Fruit fly (Drosophila melanogaster) whole organism, wandering third instar larva: Measurements from ENCODE around the gene mRpS25.

Experiments used
- Abd-B ChIP-seq: fragments of >200 bp; optimal IDR thresholded peaks from 2 replicates; lab custom pipeline; 2017; ENCODE audit warnings: missing biosample characterization, missing genetic modification characterization
- CG32264 ChIP-seq: fragments of 200-800 bp; sonication (Bioruptor generic); optimal IDR thresholded peaks from 2 replicates; lab custom pipeline; 2016; ENCODE audit warnings: missing biosample characterization, missing genetic modification characterization
- CG9705 ChIP-seq: fragments of 200-800 bp; sonication (Bioruptor generic); optimal IDR thresholded peaks from 2 replicates; lab custom pipeline; 2018; ENCODE audit warnings: missing biosample characterization, mild to moderate bottlenecking, missing genetic modification characterization
- CrebA ChIP-seq: fragments of 200-800 bp; sonication (Bioruptor generic); optimal IDR thresholded peaks from 2 replicates; lab custom pipeline; 2016; ENCODE audit warnings: missing biosample characterization, mild to moderate bottlenecking, missing genetic modification characterization, borderline replicate concordance
- Dfd ChIP-seq: fragments of >200 bp; optimal IDR thresholded peaks from 2 replicates; lab custom pipeline; 2017; ENCODE audit warnings: missing biosample characterization, missing genetic modification characterization
- Dif ChIP-seq: fragments of 200-275, 200-300 bp; sonication (Bioruptor generic); optimal IDR thresholded peaks from 2 replicates; lab custom pipeline; 2018; ENCODE audit warnings: missing biosample characterization, missing genetic modification characterization; ENCODE audit not compliant: partially characterized antibody
- GATAd ChIP-seq: sonication (Bioruptor generic); optimal IDR thresholded peaks from 2 replicates; lab custom pipeline; 2016; ENCODE audit warnings: missing biosample characterization, missing genetic modification characterization
- Hr78 ChIP-seq: fragments of >200 bp; optimal IDR thresholded peaks from 2 replicates; lab custom pipeline; 2017; ENCODE audit warnings: missing biosample characterization, missing genetic modification characterization
- Jra ChIP-seq: sonication (Bioruptor generic); optimal IDR thresholded peaks from 2 replicates; lab custom pipeline; 2016; ENCODE audit warnings: missing biosample characterization, missing genetic modification characterization
- Mio ChIP-seq: sonication (Bioruptor generic); optimal IDR thresholded peaks from 2 replicates; lab custom pipeline; 2016; ENCODE audit warnings: missing biosample characterization, missing genetic modification characterization
- Myc ChIP-seq: fragments of >200 bp; optimal IDR thresholded peaks from 2 replicates; lab custom pipeline; 2017
- N ChIP-seq: fragments of >200 bp; optimal IDR thresholded peaks from 2 replicates; lab custom pipeline; 2018; ENCODE audit warnings: missing biosample characterization, missing external identifiers, missing genetic modification characterization
- Rel ChIP-seq, 2 experiments: fragments of 200-800 bp; sonication (Bioruptor generic) in 1 of 2; optimal IDR thresholded peaks; 2 replicates in 1 of 2; 3 replicates in 1 of 2; lab custom pipeline; 2016 to 2019; ENCODE audit warnings: mild to moderate bottlenecking in 2 of 2, missing biosample characterization in 2 of 2, missing genetic modification characterization in 2 of 2, moderate library complexity in 1 of 2
- Sp1 ChIP-seq: fragments of 200-800 bp; sonication (Bioruptor generic); optimal IDR thresholded peaks from 3 replicates; lab custom pipeline; 2019; ENCODE audit warnings: missing biosample characterization, mild to moderate bottlenecking, missing genetic modification characterization, moderate library complexity
- Vsx2 ChIP-seq: fragments of 200-300, 225-300 bp; sonication (Bioruptor generic); optimal IDR thresholded peaks from 2 replicates; lab custom pipeline; 2018; ENCODE audit warnings: missing biosample characterization, missing genetic modification characterization; ENCODE audit not compliant: partially characterized antibody
- br ChIP-seq: fragments of 200-800 bp; sonication (Bioruptor generic); optimal IDR thresholded peaks from 2 replicates; lab custom pipeline; 2016; ENCODE audit warnings: missing biosample characterization, missing genetic modification characterization
- dl ChIP-seq, 2 experiments: fragments of 175-275, 200-275 bp in 1 of 2; fragments of 200-275 bp in 1 of 2; sonication (Bioruptor generic); optimal IDR thresholded peaks; lab custom pipeline; 2018; ENCODE audit warnings: mild to moderate bottlenecking in 2 of 2, missing biosample characterization in 2 of 2, missing genetic modification characterization in 2 of 2, moderate library complexity in 2 of 2; ENCODE audit not compliant: partially characterized antibody in 2 of 2, insufficient read depth in 1 of 2
- dmrt93B ChIP-seq: fragments of 200-800 bp; sonication (Bioruptor generic); optimal IDR thresholded peaks from 2 replicates; lab custom pipeline; 2018; ENCODE audit warnings: missing biosample characterization, mild to moderate bottlenecking, missing genetic modification characterization
- dsf ChIP-seq: sonication (Bioruptor generic); optimal IDR thresholded peaks from 2 replicates; lab custom pipeline; 2016; ENCODE audit warnings: missing biosample characterization, missing genetic modification characterization, borderline replicate concordance
- ey ChIP-seq: fragments of 200-800 bp; sonication (Bioruptor generic); optimal IDR thresholded peaks from 2 replicates; lab custom pipeline; 2016; ENCODE audit warnings: missing biosample characterization, missing genetic modification characterization
- foxo ChIP-seq, 2 experiments: fragments of 200-800 bp; sonication (Bioruptor generic); optimal IDR thresholded peaks; 2 replicates in 1 of 2; 3 replicates in 1 of 2; lab custom pipeline; 2016 to 2017; ENCODE audit warnings: missing biosample characterization in 2 of 2, missing genetic modification characterization in 2 of 2
- fru ChIP-seq: fragments of 200-800 bp; sonication (Bioruptor generic); optimal IDR thresholded peaks from 3 replicates; lab custom pipeline; 2016; ENCODE audit warnings: missing biosample characterization, mild to moderate bottlenecking, missing genetic modification characterization
- h ChIP-seq: fragments of 200-800 bp; sonication (Bioruptor generic); optimal IDR thresholded peaks from 3 replicates; lab custom pipeline; 2016; ENCODE audit warnings: missing biosample characterization, mild to moderate bottlenecking, missing genetic modification characterization
- jim ChIP-seq: fragments of 175-275, 200-325 bp; sonication (Bioruptor generic); optimal IDR thresholded peaks from 2 replicates; lab custom pipeline; 2016; ENCODE audit warnings: missing biosample characterization, mild to moderate bottlenecking, missing genetic modification characterization
- pan ChIP-seq: fragments of >200 bp; optimal IDR thresholded peaks from 2 replicates; lab custom pipeline; 2017
- psq ChIP-seq: fragments of 200-800 bp; sonication (Bioruptor generic); optimal IDR thresholded peaks from 3 replicates; lab custom pipeline; 2017; ENCODE audit warnings: missing biosample characterization, mild to moderate bottlenecking, missing genetic modification characterization, moderate library complexity
- sv ChIP-seq: fragments of 200-800 bp; sonication (Bioruptor generic); optimal IDR thresholded peaks from 3 replicates; lab custom pipeline; 2016; ENCODE audit warnings: missing biosample characterization, missing genetic modification characterization
- tai ChIP-seq: sonication (Bioruptor generic); optimal IDR thresholded peaks from 2 replicates; lab custom pipeline; 2016; ENCODE audit warnings: missing biosample characterization, missing genetic modification characterization
- usp ChIP-seq: fragments of >200 bp; optimal IDR thresholded peaks from 2 replicates; lab custom pipeline; 2017; ENCODE audit warnings: missing biosample characterization, missing genetic modification characterization
- woc ChIP-seq: sonication (Bioruptor generic); optimal IDR thresholded peaks from 2 replicates; lab custom pipeline; 2016; ENCODE audit warnings: missing biosample characterization, mild to moderate bottlenecking, missing genetic modification characterization

Gene mRpS25

dm6 chrX:14609222-14609621 is 26.4 kb upstream of the mRpS25 start:
- TF ChIP-seq Dfd: no peak
- TF ChIP-seq CG9705 (GFP tag; lab: Kevin White, UChicago): no peak
- TF ChIP-seq dl (GFP tag; optimal IDR thresholded peaks at IDR 0.05; lab: Kevin White, UChicago; ENCODE audit: insufficient read depth in 1 of 2, partially characterized antibody in 2 of 2): no peak
- TF ChIP-seq dsf (GFP tag; lab: Kevin White, UChicago): no peak
- no peak for TF ChIP-seq dmrt93B (GFP tag; lab: Kevin White, UChicago)
- TF ChIP-seq Rel (GFP tag; optimal IDR thresholded peaks at IDR 0.05; lab: Kevin White, UChicago): no peak
- TF ChIP-seq Rel (tag; optimal IDR thresholded peaks at IDR 0.05; lab: Kevin White, UChicago): no peak
- TF ChIP-seq Sp1 (GFP tag; lab: Kevin White, UChicago): no peak
- TF ChIP-seq fru (GFP tag; lab: Kevin White, UChicago): no peak
- no peak for TF ChIP-seq Dif (GFP tag; lab: Kevin White, UChicago)
- no peak for TF ChIP-seq h (GFP tag; lab: Kevin White, UChicago)
- no peak for TF ChIP-seq usp (GFP tag; lab: Kevin White, UChicago)
- no peak for TF ChIP-seq pan (lab: Kevin White, UChicago)
- TF ChIP-seq jim (GFP tag; lab: Kevin White, UChicago): no peak
- no peak for TF ChIP-seq Myc (lab: Kevin White, UChicago)
- no peak for TF ChIP-seq GATAd
- TF ChIP-seq psq (GFP tag; lab: Kevin White, UChicago): no peak
- no peak for TF ChIP-seq Abd-B (GFP tag; lab: Kevin White, UChicago)
- TF ChIP-seq N (GFP tag; lab: Kevin White, UChicago): no peak

- TF ChIP-seq dsf (GFP tag; lab: Kevin White, UChicago) (no peak), GATAd (no peak), Vsx2 (GFP tag; lab: Kevin White, UChicago) (no peak), dmrt93B (GFP tag; lab: Kevin White, UChicago) (no peak), foxo (GFP tag; optimal IDR thresholded peaks at IDR 0.05; lab: Kevin White, UChicago) (no peak)
Observed at dm6 chrX:14606873-14607272, 24.1 kb upstream of the mRpS25 start.

dm6 chrX:14603600-14604182 is 20.9 kb upstream of the mRpS25 start:
- TF ChIP-seq Sp1 (GFP tag; lab: Kevin White, UChicago) (no peak), ey (GFP tag; lab: Kevin White, UChicago) (no peak), Mio (GFP tag; lab: Kevin White, UChicago) (no peak), Myc (lab: Kevin White, UChicago) (peak; percentile 7), usp (GFP tag; lab: Kevin White, UChicago) (no peak)

- TF ChIP-seq Rel (GFP tag; optimal IDR thresholded peaks at IDR 0.05; lab: Kevin White, UChicago) (no peak), Rel (tag; optimal IDR thresholded peaks at IDR 0.05; lab: Kevin White, UChicago) (no peak), woc (GFP tag; lab: Kevin White, UChicago) (peak; percentile 27)
Observed at dm6 chrX:14602421-14602846, 19.7 kb upstream of the mRpS25 start, which contains the start of gene sbm. Gene sbm, minus strand, starts transcription at chrX:14602580.

dm6 chrX:14601922-14602321 is 19.1 kb upstream of the mRpS25 start:
- no peak for TF ChIP-seq GATAd
- TF ChIP-seq N (GFP tag; lab: Kevin White, UChicago): no peak
- TF ChIP-seq Hr78: no peak
- no peak for TF ChIP-seq Vsx2 (GFP tag; lab: Kevin White, UChicago)
- TF ChIP-seq Jra (GFP tag; lab: Kevin White, UChicago): no peak
- no peak for TF ChIP-seq CG32264 (GFP tag; lab: Kevin White, UChicago)
- TF ChIP-seq psq (GFP tag; lab: Kevin White, UChicago): no peak
- peak; percentile 54 for TF ChIP-seq Dfd

dm6 chrX:14599431-14599830 is 16.6 kb upstream of the mRpS25 start:
- TF ChIP-seq Jra (GFP tag; lab: Kevin White, UChicago): no peak
- no peak for TF ChIP-seq br
- TF ChIP-seq tai (GFP tag; lab: Kevin White, UChicago): no peak
- TF ChIP-seq CrebA (GFP tag; lab: Kevin White, UChicago): no peak
- TF ChIP-seq dsf (GFP tag; lab: Kevin White, UChicago): no peak
- no peak for TF ChIP-seq Dfd
- no peak for TF ChIP-seq Hr78
- no peak for TF ChIP-seq sv
- no peak for TF ChIP-seq Abd-B (GFP tag; lab: Kevin White, UChicago)
